Fruit fly (Drosophila melanogaster) whole organism, prepupa: ENCODE data around the gene ETHR.

ENCODE experiments used
- Blimp-1 ChIP-seq: fragments of 200-800 bp; sonication (Bioruptor generic); optimal IDR thresholded peaks from 3 replicates; lab custom pipeline; 2017; ENCODE audit warnings: missing biosample characterization, missing genetic modification characterization, mild to moderate bottlenecking, moderate library complexity, missing genetic modification reagents
- CG11294 ChIP-seq: fragments of 200-800 bp; sonication (Bioruptor generic); IDR thresholded peaks from 2 replicates; pipeline ENCODE4 v1.3.6; 2022; ENCODE audit warnings: missing biosample characterization, missing genetic modification characterization
- CG11762 ChIP-seq: fragments of 200-800 bp; sonication (Bioruptor generic); optimal IDR thresholded peaks from 3 replicates; lab custom pipeline; 2016; ENCODE audit warnings: missing biosample characterization, missing genetic modification characterization; ENCODE audit not compliant: insufficient read depth
- CG3032 ChIP-seq: fragments of 200-800 bp; optimal IDR thresholded peaks from 2 replicates; lab custom pipeline; 2019; ENCODE audit warnings: missing biosample characterization, mild to moderate bottlenecking, missing genetic modification characterization, moderate library complexity
- CG31627 ChIP-seq: fragments of 200-800 bp; sonication (Bioruptor generic); optimal IDR thresholded peaks from 3 replicates; lab custom pipeline; 2016; ENCODE audit warnings: missing biosample characterization, missing genetic modification characterization
- CG3919 ChIP-seq: fragments of 200-800 bp; sonication (Bioruptor generic); optimal IDR thresholded peaks from 3 replicates; lab custom pipeline; 2016; ENCODE audit warnings: missing biosample characterization, missing genetic modification characterization
- CG4318 ChIP-seq: fragments of 200-800 bp; sonication (Bioruptor generic); optimal IDR thresholded peaks from 3 replicates; lab custom pipeline; 2017; ENCODE audit warnings: missing biosample characterization, mild to moderate bottlenecking, missing genetic modification characterization
- CG6792 ChIP-seq: fragments of 200-800 bp; sonication (Bioruptor generic); optimal IDR thresholded peaks from 3 replicates; lab custom pipeline; 2016; ENCODE audit warnings: missing biosample characterization, missing genetic modification characterization
- CG6808 ChIP-seq: fragments of 200-800 bp; sonication (Bioruptor generic); optimal IDR thresholded peaks from 3 replicates; lab custom pipeline; 2017; ENCODE audit warnings: missing biosample characterization, missing genetic modification characterization, mild to moderate bottlenecking, moderate library complexity, missing genetic modification reagents
- CG8119 ChIP-seq: fragments of 200-800 bp; sonication (Bioruptor generic); IDR thresholded peaks from 3 replicates; pipeline ENCODE4 v1.3.6; 2022; ENCODE audit warnings: missing biosample characterization, missing genetic modification characterization
- CG8319 ChIP-seq: fragments of 200-800 bp; sonication (Bioruptor generic); optimal IDR thresholded peaks from 3 replicates; lab custom pipeline; 2016; ENCODE audit warnings: missing biosample characterization, missing genetic modification characterization
- Eip78C ChIP-seq: fragments of 200-800 bp; sonication (Bioruptor generic); peaks from one replicate; lab custom pipeline; 2016; ENCODE audit warnings: missing biosample characterization, missing genetic modification characterization
- Eip93F ChIP-seq: fragments of 200-800 bp; sonication (Bioruptor generic); optimal IDR thresholded peaks from 2 replicates; lab custom pipeline; 2016; ENCODE audit warnings: missing biosample characterization, mild to moderate bottlenecking, missing genetic modification characterization
- Ets21C ChIP-seq: fragments of 200-800 bp; sonication (Bioruptor generic); optimal IDR thresholded peaks from 3 replicates; lab custom pipeline; 2016; ENCODE audit warnings: missing biosample characterization, missing genetic modification characterization
- Ets96B ChIP-seq: fragments of 200-800 bp; optimal IDR thresholded peaks from 2 replicates; lab custom pipeline; 2019; ENCODE audit warnings: missing biosample characterization, mild to moderate bottlenecking, missing genetic modification characterization, moderate library complexity
- Hr38 ChIP-seq: sonication (Bioruptor generic); optimal IDR thresholded peaks from 2 replicates; lab custom pipeline; 2016; ENCODE audit warnings: missing biosample characterization, missing genetic modification characterization
- Hr39 ChIP-seq: fragments of 200-800 bp; sonication (Bioruptor generic); optimal IDR thresholded peaks from 2 replicates; lab custom pipeline; 2016; ENCODE audit warnings: missing biosample characterization, missing genetic modification characterization
- Hr4 ChIP-seq: fragments of 200-800 bp; sonication (Bioruptor generic); optimal IDR thresholded peaks from 3 replicates; lab custom pipeline; 2016; ENCODE audit warnings: missing biosample characterization, missing genetic modification characterization
- Lpt ChIP-seq: fragments of 200-800 bp; sonication (Bioruptor generic); optimal IDR thresholded peaks from 3 replicates; lab custom pipeline; 2016; ENCODE audit warnings: missing biosample characterization, missing genetic modification characterization
- OdsH ChIP-seq: fragments of 200-800 bp; sonication (Bioruptor generic); optimal IDR thresholded peaks from 3 replicates; lab custom pipeline; 2016; ENCODE audit warnings: missing biosample characterization, missing genetic modification characterization
- Smox ChIP-seq: fragments of 200-800 bp; sonication (Bioruptor generic); optimal IDR thresholded peaks from 3 replicates; lab custom pipeline; 2016; ENCODE audit warnings: missing biosample characterization, missing genetic modification characterization
- Sox14 ChIP-seq: fragments of 200-800 bp; sonication (Bioruptor generic); optimal IDR thresholded peaks from 3 replicates; lab custom pipeline; 2016; ENCODE audit warnings: missing biosample characterization, missing genetic modification characterization
- Sox15 ChIP-seq: fragments of 200-800 bp; sonication (Bioruptor generic); optimal IDR thresholded peaks from 3 replicates; lab custom pipeline; 2016; ENCODE audit warnings: missing biosample characterization, missing genetic modification characterization
- achi ChIP-seq: fragments of 200-800 bp; sonication (Bioruptor generic); optimal IDR thresholded peaks from 3 replicates; lab custom pipeline; 2016; ENCODE audit warnings: missing biosample characterization, missing genetic modification characterization
- acj6 ChIP-seq: fragments of 200-800 bp; sonication (Bioruptor generic); optimal IDR thresholded peaks from 3 replicates; lab custom pipeline; 2016; ENCODE audit warnings: missing biosample characterization, missing genetic modification characterization
- cyc ChIP-seq: fragments of 200-800 bp; sonication (Bioruptor generic); optimal IDR thresholded peaks from 3 replicates; lab custom pipeline; 2016; ENCODE audit warnings: missing biosample characterization, missing genetic modification characterization
- dac ChIP-seq: fragments of 200-800 bp; sonication (Bioruptor generic); optimal IDR thresholded peaks from 2 replicates; lab custom pipeline; 2017; ENCODE audit warnings: missing biosample characterization, mild to moderate bottlenecking, missing genetic modification characterization
- eg ChIP-seq: fragments of 200-800 bp; sonication (Bioruptor generic); IDR thresholded peaks from 3 replicates; pipeline ENCODE4 v1.3.6; 2022; ENCODE audit warnings: missing biosample characterization, missing genetic modification characterization
- esn ChIP-seq: fragments of 200-800 bp; sonication (Bioruptor generic); optimal IDR thresholded peaks from 2 replicates; lab custom pipeline; 2016; ENCODE audit warnings: missing biosample characterization, mild to moderate bottlenecking, missing genetic modification characterization, moderate library complexity
- fd59A ChIP-seq: fragments of 200-800 bp; sonication (Bioruptor generic); optimal IDR thresholded peaks from 2 replicates; lab custom pipeline; 2017; ENCODE audit warnings: missing biosample characterization, mild to moderate bottlenecking, missing genetic modification characterization, missing genetic modification reagents
- fkh ChIP-seq: fragments of 200-800 bp; sonication (Bioruptor generic); optimal IDR thresholded peaks from 3 replicates; lab custom pipeline; 2017; ENCODE audit warnings: missing biosample characterization, mild to moderate bottlenecking, missing genetic modification characterization, moderate library complexity
- lz ChIP-seq: fragments of 200-800 bp; sonication (Bioruptor generic); optimal IDR thresholded peaks from 3 replicates; lab custom pipeline; 2016; ENCODE audit warnings: missing biosample characterization, missing genetic modification characterization
- pdm3 ChIP-seq: fragments of 200-800 bp; sonication (Bioruptor generic); optimal IDR thresholded peaks from 3 replicates; lab custom pipeline; 2016; ENCODE audit warnings: missing biosample characterization, missing genetic modification characterization
- spab ChIP-seq: fragments of 200-800 bp; sonication (Bioruptor generic); optimal IDR thresholded peaks from 2 replicates; lab custom pipeline; 2017; ENCODE audit warnings: missing biosample characterization, mild to moderate bottlenecking, missing genetic modification characterization, missing genetic modification reagents
- ss ChIP-seq, 2 experiments: fragments of 200-800 bp; sonication (Bioruptor generic); optimal IDR thresholded peaks; 2 replicates in 1 of 2; 3 replicates in 1 of 2; lab custom pipeline; 2017 to 2018; ENCODE audit warnings: mild to moderate bottlenecking in 2 of 2, missing biosample characterization in 2 of 2, missing genetic modification characterization in 2 of 2, moderate library complexity in 1 of 2
- topi ChIP-seq: fragments of 200-800 bp; sonication (Bioruptor generic); optimal IDR thresholded peaks from 3 replicates; lab custom pipeline; 2016; ENCODE audit warnings: missing biosample characterization, missing genetic modification characterization
- vri ChIP-seq: fragments of 200-800 bp; sonication (Bioruptor generic); optimal IDR thresholded peaks from 3 replicates; lab custom pipeline; 2016; ENCODE audit warnings: missing biosample characterization, mild to moderate bottlenecking, missing genetic modification characterization

The ETHR gene

DNA sequence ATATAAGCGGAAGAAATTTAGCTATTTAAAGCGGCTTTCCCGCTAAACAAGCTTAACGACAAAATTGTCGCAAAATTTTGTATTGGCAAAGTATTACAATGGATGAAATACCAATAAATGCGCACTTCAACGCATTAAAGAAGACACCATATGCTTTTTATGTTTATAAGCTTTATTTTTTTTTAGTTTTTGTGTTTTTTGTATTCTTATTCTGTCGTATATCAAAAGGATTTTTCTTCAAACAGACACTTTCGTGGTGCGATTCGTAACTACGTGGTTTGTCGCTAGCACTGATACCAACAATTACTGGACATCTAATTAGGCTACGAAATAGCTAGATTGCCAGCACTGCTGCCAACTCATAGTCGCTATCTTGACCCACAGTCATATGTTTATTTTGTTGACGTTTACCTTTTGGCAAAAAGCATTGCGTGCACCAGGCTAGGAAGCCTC, 32.1 kb upstream of the ETHR start, which contains the start of gene Ddrgk1 (continued):
- TF ChIP-seq CG11294 (GFP tag; lab: Robert Waterston, UW) (0 out of 2 replicates have a peak, but pooled peaks have one; percentile 6), Hr38 (GFP tag; lab: Kevin White, UChicago) (no peak), Ets21C (no peak), Smox (GFP tag; lab: Kevin White, UChicago) (no peak), fd59A (GFP tag; lab: Kevin White, UChicago) (no peak), esn (GFP tag; lab: Kevin White, UChicago) (peak; percentile 56), Blimp-1 (GFP tag; lab: Kevin White, UChicago) (no peak), Sox15 (GFP tag; lab: Kevin White, UChicago) (no peak), CG4318 (GFP tag; lab: Kevin White, UChicago) (no peak), Ets96B (tag; lab: Kevin White, UChicago) (no peak), dac (GFP tag; lab: Kevin White, UChicago) (no peak), CG8119 (GFP tag; lab: Robert Waterston, UW) (no peak), CG31627 (peak; percentile 45), cyc (GFP tag; lab: Kevin White, UChicago) (peak; percentile 20), acj6 (peak; percentile 55), vri (GFP tag; lab: Kevin White, UChicago) (no peak)
- TF ChIP-seq, all 60 proteins: peak for 10

DNA sequence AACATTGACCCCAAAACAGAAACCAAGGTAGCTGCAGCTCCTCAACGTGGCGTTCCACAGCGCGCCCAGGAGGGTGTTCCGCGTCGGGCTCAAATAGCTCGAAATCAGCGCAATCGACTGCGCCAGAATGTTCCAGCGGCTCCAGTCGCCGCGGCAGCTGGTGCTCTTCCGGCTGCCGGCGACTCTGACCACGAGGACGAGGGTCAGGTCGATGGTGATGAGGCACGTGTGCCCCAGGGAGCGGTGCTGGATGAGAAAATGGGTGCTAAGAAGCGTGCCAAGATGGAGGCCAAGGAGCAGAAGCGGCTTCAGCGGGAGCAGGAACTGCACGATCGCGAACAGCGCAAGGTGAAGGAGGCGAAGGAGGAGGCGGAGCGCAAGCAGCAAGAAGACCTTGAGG, 31.5 kb upstream of the ETHR start:
- TF ChIP-seq Lpt (no peak), CG6792 (GFP tag; lab: Kevin White, UChicago) (no peak), OdsH (GFP tag; lab: Kevin White, UChicago) (no peak), Sox15 (GFP tag; lab: Kevin White, UChicago) (no peak), CG11294 (GFP tag; lab: Robert Waterston, UW) (no peak), Eip93F (GFP tag; lab: Kevin White, UChicago) (no peak), CG6808 (GFP tag; lab: Kevin White, UChicago) (no peak), CG4318 (GFP tag; lab: Kevin White, UChicago) (no peak), lz (GFP tag; lab: Kevin White, UChicago) (no peak), CG11762 (GFP tag; lab: Kevin White, UChicago) (no peak), achi (no peak), CG8319 (no peak), Hr4 (GFP tag; lab: Kevin White, UChicago) (no peak), pdm3 (GFP tag; lab: Kevin White, UChicago) (no peak), CG3919 (GFP tag; lab: Kevin White, UChicago) (no peak), ss (GFP tag; optimal IDR thresholded peaks at IDR 0.05; lab: Kevin White, UChicago) (no peak), spab (no peak)

DNA sequence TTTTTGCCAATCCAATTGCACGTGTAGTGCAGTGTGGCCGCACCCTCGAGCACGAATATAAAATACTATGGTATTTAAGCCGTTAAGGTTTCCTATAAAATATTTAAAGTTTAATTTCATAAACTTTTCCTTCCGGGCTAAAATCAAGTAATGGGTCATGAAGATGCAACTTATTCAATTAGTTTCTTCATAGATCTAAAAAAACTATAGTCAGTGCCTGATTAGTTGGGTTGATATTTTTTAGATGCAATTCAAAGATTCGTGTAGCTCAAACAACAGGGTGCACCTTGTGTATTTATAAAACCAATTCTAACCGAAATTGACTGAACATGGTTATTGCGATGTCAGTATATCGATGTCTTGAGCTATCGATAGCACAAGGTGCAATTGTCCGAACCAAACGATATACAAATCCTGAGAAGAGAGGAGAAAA, 28.1 kb upstream of the ETHR start, which contains the start of the genes Smyd5 and Oga:
Smyd5 (minus strand) TSS at position 59 of the 433 bp plus-strand sequence.
Oga (plus strand) TSS at position 345 of the 433 bp plus-strand sequence.
- TF ChIP-seq eg (GFP tag; lab: Robert Waterston, UW), result no peak
- peak; percentile 76 for TF ChIP-seq Eip78C (GFP tag; lab: Kevin White, UChicago)
- TF ChIP-seq lz (GFP tag; lab: Kevin White, UChicago), result peak; percentile 37
- peak; percentile 14 for TF ChIP-seq CG31627
- no peak for TF ChIP-seq pdm3 (GFP tag; lab: Kevin White, UChicago)
- peak; percentile 25 for TF ChIP-seq acj6
- TF ChIP-seq CG3032, result peak; percentile 8
- peak; percentile 48 for TF ChIP-seq esn (GFP tag; lab: Kevin White, UChicago)
- no peak for TF ChIP-seq Sox15 (GFP tag; lab: Kevin White, UChicago)
- TF ChIP-seq Hr39 (GFP tag; lab: Kevin White, UChicago), result peak; percentile 14
- TF ChIP-seq OdsH (GFP tag; lab: Kevin White, UChicago), result no peak
- TF ChIP-seq Ets96B (tag; lab: Kevin White, UChicago), result no peak
- peak; percentile 68 for TF ChIP-seq fkh
- peak; percentile 24 for TF ChIP-seq Sox14 (GFP tag; lab: Kevin White, UChicago)
- peak; percentile 30 for TF ChIP-seq topi (GFP tag; lab: Kevin White, UChicago)
- TF ChIP-seq, all 60 proteins: peak for 10
